Fruit fly (Drosophila melanogaster) whole organism, embryonic: ENCODE measurements around the gene CG7512.

Experiments used
- BtbVII ChIP-seq: fragments of 200-800 bp; sonication (Bioruptor generic); optimal IDR thresholded peaks from 3 replicates; lab custom pipeline; 2017; ENCODE audit warnings: missing biosample characterization, mild to moderate bottlenecking, missing genetic modification characterization
- CG1024 ChIP-seq: fragments of 200-800 bp; sonication (Bioruptor generic); IDR thresholded peaks from 2 replicates; pipeline ENCODE4 v1.3.6; 2022; ENCODE audit warnings: missing biosample characterization, missing genetic modification characterization
- CG10267 ChIP-seq: fragments of 200-800 bp; sonication (Bioruptor generic); optimal IDR thresholded peaks from 2 replicates; lab custom pipeline; 2018; ENCODE audit warnings: missing biosample characterization, mild to moderate bottlenecking, missing genetic modification characterization, moderate library complexity
- CG11085 ChIP-seq: fragments of 200-800 bp; sonication (Bioruptor generic); IDR thresholded peaks from 2 replicates; pipeline ENCODE4 v1.3.6; 2022; ENCODE audit warnings: missing biosample characterization, missing genetic modification characterization
- CG11456 ChIP-seq: fragments of 200-800 bp; sonication (Bioruptor generic); IDR thresholded peaks from 3 replicates; pipeline ENCODE4 v1.3.6; 2022; ENCODE audit warnings: missing biosample characterization, missing genetic modification characterization
- CG11504 ChIP-seq: fragments of 200-800 bp; sonication (Bioruptor generic); optimal IDR thresholded peaks from 3 replicates; lab custom pipeline; 2019; ENCODE audit warnings: missing biosample characterization, mild to moderate bottlenecking, missing genetic modification characterization, moderate library complexity
- CG11695 ChIP-seq: fragments of 200-800 bp; sonication (Bioruptor generic); IDR thresholded peaks from 3 replicates; pipeline ENCODE4 v1.3.6; 2022; ENCODE audit warnings: missing biosample characterization, missing genetic modification characterization
- CG13296 ChIP-seq: fragments of 200-800 bp; sonication (Bioruptor generic); optimal IDR thresholded peaks from 3 replicates; lab custom pipeline; 2018; ENCODE audit warnings: missing biosample characterization, mild to moderate bottlenecking, missing genetic modification characterization
- CG13775 ChIP-seq: fragments of 200-800 bp; sonication (Bioruptor generic); optimal IDR thresholded peaks from 3 replicates; lab custom pipeline; 2017; ENCODE audit warnings: missing biosample characterization, mild to moderate bottlenecking, missing genetic modification characterization
- CG15011 ChIP-seq: fragments of 200-800 bp; sonication (Bioruptor generic); optimal IDR thresholded peaks from 3 replicates; lab custom pipeline; 2018; ENCODE audit warnings: missing biosample characterization, mild to moderate bottlenecking, missing genetic modification characterization
- CG15269 ChIP-seq: fragments of 200-800 bp; sonication (Bioruptor generic); optimal IDR thresholded peaks from 2 replicates; lab custom pipeline; 2018; ENCODE audit warnings: missing biosample characterization, mild to moderate bottlenecking, missing genetic modification characterization, moderate library complexity
- CG1647 ChIP-seq: fragments of 200-800 bp; sonication (Bioruptor generic); optimal IDR thresholded peaks from 3 replicates; lab custom pipeline; 2016; ENCODE audit warnings: missing biosample characterization, missing genetic modification characterization
- CG2199 ChIP-seq: fragments of 200-800 bp; sonication (Bioruptor generic); IDR thresholded peaks from 3 replicates; pipeline ENCODE4 v1.3.6; 2022; ENCODE audit warnings: missing biosample characterization, missing genetic modification characterization
- CG32532 ChIP-seq: fragments of 200-800 bp; sonication (Bioruptor generic); IDR thresholded peaks from 2 replicates; pipeline ENCODE4 v1.3.6; 2022; ENCODE audit warnings: missing biosample characterization, missing genetic modification characterization
- CG33557 ChIP-seq: fragments of 200-800 bp; sonication (Bioruptor generic); optimal IDR thresholded peaks from 2 replicates; lab custom pipeline; 2019; ENCODE audit warnings: missing biosample characterization, mild to moderate bottlenecking, missing genetic modification characterization, moderate library complexity
- CG6175 ChIP-seq: fragments of 200-800 bp; sonication (Bioruptor generic); IDR thresholded peaks from 3 replicates; pipeline ENCODE4 v1.3.6; 2022; ENCODE audit warnings: missing biosample characterization, missing genetic modification characterization
- CG6689 ChIP-seq: fragments of 200-800 bp; sonication (Bioruptor generic); IDR thresholded peaks from 2 replicates; pipeline ENCODE4 v1.3.6; 2022; ENCODE audit warnings: missing biosample characterization, missing genetic modification characterization
- CG7786 ChIP-seq: fragments of 200-800 bp; sonication (Bioruptor generic); optimal IDR thresholded peaks from 2 replicates; lab custom pipeline; 2016; ENCODE audit warnings: missing biosample characterization, missing genetic modification characterization
- CG7839 ChIP-seq: fragments of 200-800 bp; sonication (Bioruptor generic); optimal IDR thresholded peaks from 3 replicates; lab custom pipeline; 2018; ENCODE audit warnings: missing biosample characterization, mild to moderate bottlenecking, missing genetic modification characterization, moderate library complexity
- CG8478 ChIP-seq: fragments of >200 bp; optimal IDR thresholded peaks from 2 replicates; lab custom pipeline; 2018
- CG9817 ChIP-seq: fragments of 200-800 bp; sonication (Bioruptor generic); optimal IDR thresholded peaks from 2 replicates; lab custom pipeline; 2018; ENCODE audit warnings: missing biosample characterization, mild to moderate bottlenecking, missing genetic modification characterization, moderate library complexity
- CTCF ChIP-seq: fragments of 200-800 bp; sonication (Bioruptor generic); optimal IDR thresholded peaks from 2 replicates; lab custom pipeline; 2017; ENCODE audit warnings: missing biosample characterization, mild to moderate bottlenecking, missing genetic modification characterization, moderate library complexity
- Ets65A ChIP-seq: fragments of 200-800 bp; sonication (Bioruptor generic); peaks from one replicate; lab custom pipeline; 2016; ENCODE audit warnings: missing biosample characterization, missing genetic modification characterization
- Lhr ChIP-seq: fragments of 200-800 bp; sonication (Bioruptor generic); optimal IDR thresholded peaks from 3 replicates; lab custom pipeline; 2017; ENCODE audit warnings: mild to moderate bottlenecking, missing biosample characterization, missing genetic modification reagents, missing genetic modification characterization
- MESR4 ChIP-seq: fragments of 200-800 bp; sonication (Bioruptor generic); optimal IDR thresholded peaks from 2 replicates; lab custom pipeline; 2018; ENCODE audit warnings: missing biosample characterization, mild to moderate bottlenecking, missing genetic modification characterization, moderate library complexity
- Meics ChIP-seq: fragments of 200-800 bp; sonication (Bioruptor generic); optimal IDR thresholded peaks from 2 replicates; lab custom pipeline; 2017; ENCODE audit warnings: missing biosample characterization, mild to moderate bottlenecking, missing genetic modification characterization
- NK7.1 ChIP-seq: fragments of 200-800 bp; sonication (Bioruptor generic); optimal IDR thresholded peaks from 3 replicates; lab custom pipeline; 2016; ENCODE audit warnings: missing biosample characterization, missing genetic modification characterization
- Sox100B ChIP-seq: fragments of 200-800 bp; sonication (Bioruptor generic); optimal IDR thresholded peaks from 3 replicates; lab custom pipeline; 2018; ENCODE audit warnings: missing biosample characterization, mild to moderate bottlenecking, missing genetic modification characterization
- Vsx1 ChIP-seq: fragments of 200-800 bp; sonication (Bioruptor generic); optimal IDR thresholded peaks from 2 replicates; lab custom pipeline; 2017; ENCODE audit warnings: missing biosample characterization, mild to moderate bottlenecking, missing genetic modification characterization, missing genetic modification reagents
- ase ChIP-seq: fragments of 200-800 bp; sonication (Bioruptor generic); IDR thresholded peaks from 3 replicates; pipeline ENCODE4 v1.3.6; 2022; ENCODE audit warnings: missing biosample characterization, missing genetic modification characterization
- chinmo ChIP-seq: fragments of 200-800 bp; sonication (Bioruptor generic); IDR thresholded peaks from 4 replicates; pipeline ENCODE4 v1.3.6; 2022; ENCODE audit warnings: missing biosample characterization, missing genetic modification characterization; ENCODE audit not compliant: partially characterized antibody
- ewg ChIP-seq: fragments of 200-800 bp; sonication (Bioruptor generic); optimal IDR thresholded peaks from 3 replicates; lab custom pipeline; 2017; ENCODE audit warnings: mild to moderate bottlenecking, missing biosample characterization, missing genetic modification reagents, missing genetic modification characterization
- gem ChIP-seq: fragments of 200-800 bp; sonication (Bioruptor generic); optimal IDR thresholded peaks from 2 replicates; lab custom pipeline; 2019; ENCODE audit warnings: missing biosample characterization, mild to moderate bottlenecking, missing genetic modification characterization, moderate library complexity
- gsb ChIP-seq: fragments of 200-800 bp; sonication (Bioruptor generic); IDR thresholded peaks from 2 replicates; pipeline ENCODE4 v1.3.6; 2022; ENCODE audit warnings: missing biosample characterization, missing genetic modification characterization
- ham ChIP-seq: fragments of 200-800 bp; sonication (Bioruptor generic); IDR thresholded peaks from 2 replicates; pipeline ENCODE4 v1.3.6; 2022; ENCODE audit warnings: missing biosample characterization, missing genetic modification characterization
- inv ChIP-seq: fragments of 200-800 bp; sonication (Bioruptor generic); IDR thresholded peaks from 2 replicates; pipeline ENCODE4 v1.3.6; 2022; ENCODE audit warnings: missing biosample characterization, missing genetic modification characterization; ENCODE audit not compliant: partially characterized antibody
- lmd ChIP-seq: fragments of 200-800 bp; sonication (Bioruptor generic); IDR thresholded peaks from 2 replicates; pipeline ENCODE4 v1.3.6; 2022; ENCODE audit warnings: missing biosample characterization, missing genetic modification characterization
- nerfin-1 ChIP-seq: fragments of 200-800 bp; sonication (Bioruptor generic); optimal IDR thresholded peaks from 3 replicates; lab custom pipeline; 2019; ENCODE audit warnings: missing biosample characterization, mild to moderate bottlenecking, missing genetic modification characterization, moderate library complexity
- nerfin-2 ChIP-seq: fragments of 200-800 bp; sonication (Bioruptor generic); IDR thresholded peaks from 2 replicates; pipeline ENCODE4 v1.3.6; 2022; ENCODE audit warnings: missing biosample characterization, missing genetic modification characterization; ENCODE audit not compliant: partially characterized antibody
- oc ChIP-seq: fragments of 200-800 bp; sonication (Bioruptor generic); optimal IDR thresholded peaks from 2 replicates; lab custom pipeline; 2018; ENCODE audit warnings: missing biosample characterization, mild to moderate bottlenecking, missing genetic modification characterization, moderate library complexity
- otp ChIP-seq: fragments of 200-800 bp; sonication (Bioruptor generic); IDR thresholded peaks from 3 replicates; pipeline ENCODE4, ENCODE4 v1.3.6; 2022; ENCODE audit warnings: missing biosample characterization, missing genetic modification characterization
- stwl ChIP-seq: fragments of 200-800 bp; sonication (Bioruptor generic); optimal IDR thresholded peaks from 3 replicates; lab custom pipeline; 2018; ENCODE audit warnings: missing biosample characterization, mild to moderate bottlenecking, missing genetic modification characterization, moderate library complexity
- tna ChIP-seq: fragments of 200-800 bp; sonication (Bioruptor generic); IDR thresholded peaks from 2 replicates; pipeline ENCODE4 v1.3.6; 2022; ENCODE audit warnings: missing biosample characterization, missing genetic modification characterization; ENCODE audit not compliant: partially characterized antibody
- tx ChIP-seq: fragments of 200-800 bp; sonication (Bioruptor generic); optimal IDR thresholded peaks from 2 replicates; lab custom pipeline; 2016; ENCODE audit warnings: missing biosample characterization, missing genetic modification characterization
- wek ChIP-seq: fragments of 200-800 bp; sonication (Bioruptor generic); optimal IDR thresholded peaks from 3 replicates; lab custom pipeline; 2018; ENCODE audit warnings: missing biosample characterization, mild to moderate bottlenecking, missing genetic modification characterization, moderate library complexity
- z ChIP-seq: fragments of 200-800 bp; sonication (Bioruptor generic); IDR thresholded peaks from 3 replicates; pipeline ENCODE4 v1.3.6; 2022; ENCODE audit warnings: missing biosample characterization, missing genetic modification characterization
- zfh1 ChIP-seq: fragments of 200-800 bp; sonication (Bioruptor generic); IDR thresholded peaks from 3 replicates; pipeline ENCODE4 v1.3.6; 2022; ENCODE audit warnings: missing biosample characterization, missing genetic modification characterization

Gene CG7512

DNA sequence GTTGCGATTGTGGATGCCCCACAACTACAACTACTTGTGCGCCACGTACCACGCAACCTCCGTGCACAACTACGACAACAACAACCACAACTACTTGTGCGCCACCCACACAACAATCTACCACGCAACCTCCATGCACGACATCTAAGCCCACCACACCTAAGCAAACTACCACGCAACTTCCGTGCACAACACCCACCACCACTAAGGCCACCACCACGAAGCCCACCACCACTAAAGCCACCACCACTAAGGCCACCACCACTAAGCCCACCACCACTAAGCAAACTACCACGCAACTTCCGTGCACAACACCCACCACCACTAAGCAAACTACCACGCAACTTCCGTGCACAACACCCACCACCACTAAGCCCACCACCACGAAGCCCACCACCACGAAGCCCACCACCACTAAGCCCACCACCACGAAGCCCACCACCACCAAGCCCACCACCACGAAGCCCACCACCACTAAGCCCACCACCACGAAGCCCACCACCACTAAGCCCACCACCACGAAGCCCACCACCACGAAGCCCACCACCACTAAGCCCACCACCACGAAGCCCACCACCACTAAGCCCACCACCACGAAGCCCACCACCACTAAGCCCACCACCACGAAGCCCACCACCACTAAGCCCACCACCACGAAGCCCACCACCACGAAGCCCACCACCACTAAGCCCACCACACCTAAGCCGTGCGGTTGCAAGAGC is 969 bp upstream of the CG7512 start (continued):
- TF ChIP-seq CG10267 (tag; lab: Kevin White, UChicago) (peak; percentile 19), Sox100B (GFP tag; lab: Kevin White, UChicago) (peak; percentile 29), CTCF (GFP tag; lab: Kevin White, UChicago) (peak; percentile 63), CG11456 (0 out of 3 replicates have a peak, but pooled peaks have one; percentile 7), CG8478 (lab: Kevin White, UChicago) (peak; percentile 18), ase (peak; percentile 41; the same call in 1 of the 3 replicates), CG13296 (GFP tag; lab: Kevin White, UChicago) (peak; percentile 3), CG33557 (GFP tag; lab: Kevin White, UChicago) (peak; percentile 66), nerfin-1 (tag; lab: Kevin White, UChicago) (peak; percentile 58), wek (GFP tag; lab: Kevin White, UChicago) (peak; percentile 14)

DNA sequence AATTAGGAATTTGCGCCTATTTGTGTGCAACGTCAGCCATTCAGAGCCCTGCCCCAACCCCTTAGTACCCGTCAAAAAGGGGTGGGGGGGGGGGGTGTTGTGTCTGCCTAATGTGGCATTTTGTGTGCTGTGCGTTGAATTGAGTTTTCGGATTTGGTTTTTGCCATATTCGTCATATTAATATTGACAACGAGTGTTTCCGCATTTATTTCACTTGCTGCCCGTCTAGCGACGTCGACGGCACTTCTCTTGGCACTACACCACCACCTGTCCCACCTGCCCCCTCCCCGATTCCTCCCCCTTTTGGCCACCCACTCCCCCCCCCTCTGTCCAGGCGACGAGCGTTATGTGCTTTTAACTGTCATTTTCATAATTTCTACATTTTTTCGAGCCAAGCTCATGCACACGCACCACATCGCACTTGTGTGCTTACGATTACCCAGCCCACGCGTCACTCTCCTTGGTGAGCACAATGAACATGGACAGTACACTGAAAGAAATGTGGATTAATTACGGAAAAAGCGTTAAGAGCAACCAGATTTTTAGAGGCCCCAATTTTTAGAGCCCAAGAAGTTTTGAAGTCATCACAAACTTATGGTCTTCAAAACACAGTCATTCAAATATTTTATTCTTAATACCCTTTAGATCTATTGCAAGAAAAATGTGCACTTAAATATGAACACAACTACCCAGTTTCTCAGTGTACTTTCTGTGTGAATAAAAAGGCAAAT is 2.0 kb downstream of the CG7512 start:
- TF ChIP-seq BtbVII (GFP tag; lab: Kevin White, UChicago) (no peak), CG13775 (GFP tag; lab: Kevin White, UChicago) (no peak), chinmo (GFP tag; lab: Robert Waterston, UW) (0 out of 4 replicates have a peak, but pooled peaks have one; percentile 41), CG6689 (GFP tag; lab: Robert Waterston, UW) (0 out of 2 replicates have a peak, but pooled peaks have one; percentile 11), oc (no peak), gsb (GFP tag; lab: Robert Waterston, UW) (no peak), CG15011 (no peak), NK7.1 (GFP tag; lab: Kevin White, UChicago) (no peak), CG11695 (GFP tag; lab: Robert Waterston, UW) (no peak), CG1024 (GFP tag; lab: Robert Waterston, UW) (no peak), gem (tag; lab: Kevin White, UChicago) (peak; percentile 23), CG2199 (GFP tag; lab: Robert Waterston, UW) (no peak), CG9817 (no peak), CG6175 (GFP tag; lab: Robert Waterston, UW) (no peak), MESR4 (GFP tag; lab: Kevin White, UChicago) (no peak), z (GFP tag; lab: Robert Waterston, UW) (no peak), ham (GFP tag; lab: Robert Waterston, UW) (no peak), CG1647 (GFP tag; lab: Kevin White, UChicago) (no peak), CG15269 (no peak), otp (GFP tag; lab: Robert Waterston, UW) (0 out of 3 replicates have a peak, but pooled peaks have one; percentile 32), CG11085 (GFP tag; lab: Robert Waterston, UW) (no peak), CG7786 (no peak), Ets65A (peak; percentile 14), CG7839 (tag; lab: Kevin White, UChicago) (peak; percentile 7), inv (no peak), ewg (no peak), CG32532 (no peak), zfh1 (GFP tag; lab: Robert Waterston, UW) (no peak), lmd (GFP tag; lab: Robert Waterston, UW) (0 out of 2 replicates have a peak, but pooled peaks have one; percentile 10), tx (GFP tag; lab: Kevin White, UChicago) (no peak), Vsx1 (GFP tag; lab: Kevin White, UChicago) (no peak), nerfin-2 (no peak), stwl (no peak), Meics (GFP tag; lab: Kevin White, UChicago) (no peak), Lhr (GFP tag; lab: Kevin White, UChicago) (no peak), tna (GFP tag; lab: Robert Waterston, UW) (0 out of 2 replicates have a peak, but pooled peaks have one; percentile 27), CG11504 (tag; lab: Kevin White, UChicago) (peak; percentile 12)
